Worm (Caenorhabditis elegans) whole organism, young adult: ENCODE data around the gene kat-1.

ENCODE experiments used
- B0261.1 ChIP-seq: sonication (generic microtip); optimal IDR thresholded peaks from 2 replicates; lab custom pipeline; 2016; ENCODE audit warnings: mild to moderate bottlenecking, missing genetic modification characterization, moderate library complexity, missing compliant biosample characterization
- F23B12.7 ChIP-seq: sonication (generic microtip); optimal IDR thresholded peaks from 2 replicates; lab custom pipeline; 2017; ENCODE audit warnings: missing genetic modification characterization, mild to moderate bottlenecking, missing compliant biosample characterization, antibody characterized with exemption, moderate library complexity; ENCODE audit not compliant: insufficient read depth
- F33H1.4 ChIP-seq: fragments of 200-800 bp; sonication (Bioruptor generic); IDR thresholded peaks from 2 replicates; pipeline ENCODE4 v1.3.6; 2022; ENCODE audit warnings: missing genetic modification reagents, missing genetic modification characterization, missing compliant biosample characterization
- F49E8.2 ChIP-seq: sonication (generic microtip); optimal IDR thresholded peaks from 3 replicates; lab custom pipeline; 2017; ENCODE audit warnings: missing genetic modification characterization, mild to moderate bottlenecking, missing compliant biosample characterization, antibody characterized with exemption, moderate library complexity; ENCODE audit not compliant: insufficient read depth
- F52B5.7 ChIP-seq: sonication (generic microtip); optimal IDR thresholded peaks from 2 replicates; lab custom pipeline; 2016; ENCODE audit warnings: mild to moderate bottlenecking, missing genetic modification characterization, missing compliant biosample characterization
- K12H6.12 ChIP-seq: fragments of 200-800 bp; sonication (Bioruptor generic); optimal IDR thresholded peaks from 2 replicates; lab custom pipeline; 2018; ENCODE audit warnings: mild to moderate bottlenecking, missing genetic modification characterization, missing compliant biosample characterization
- Y53F4B.3 ChIP-seq: fragments of 200-800 bp; sonication (Bioruptor generic); IDR thresholded peaks from 2 replicates; pipeline ENCODE4 v1.3.6; 2022; ENCODE audit warnings: missing genetic modification reagents, missing genetic modification characterization, missing compliant biosample characterization
- Y53G8AR.9 ChIP-seq: fragments of 200-800 bp; sonication (Bioruptor generic); conservative IDR thresholded peaks from 2 replicates; pipeline ENCODE4 v1.3.6; 2022; ENCODE audit warnings: missing genetic modification reagents, missing genetic modification characterization, missing compliant biosample characterization
- Y67H2A.10 ChIP-seq: fragments of 200-800 bp; sonication (Bioruptor generic); conservative IDR thresholded peaks from 2 replicates; pipeline ENCODE4 v1.3.6; 2022; ENCODE audit warnings: missing genetic modification reagents, missing genetic modification characterization, missing compliant biosample characterization
- ZK185.1 ChIP-seq: sonication (generic microtip); optimal IDR thresholded peaks from 2 replicates; lab custom pipeline; 2016; ENCODE audit warnings: mild to moderate bottlenecking, missing genetic modification characterization, missing compliant biosample characterization; ENCODE audit not compliant: poor library complexity, severe bottlenecking
- aptf-3 ChIP-seq: fragments of 200-800 bp; sonication (Bioruptor generic); IDR thresholded peaks from 2 replicates; pipeline ENCODE4 v1.3.6; 2022; ENCODE audit warnings: missing genetic modification characterization, missing compliant biosample characterization
- attf-3 ChIP-seq: fragments of 200-800 bp; sonication (Bioruptor generic); conservative IDR thresholded peaks from 2 replicates; pipeline ENCODE4 v1.3.6; 2022; ENCODE audit warnings: missing genetic modification reagents, missing genetic modification characterization, missing compliant biosample characterization
- bed-1 ChIP-seq: fragments of 200-800 bp; sonication (Bioruptor generic); IDR thresholded peaks from 2 replicates; pipeline ENCODE4 v1.3.6; 2022; ENCODE audit warnings: missing genetic modification reagents, missing genetic modification characterization, missing compliant biosample characterization
- ceh-27 ChIP-seq: fragments of 200-800 bp; sonication (Bioruptor generic); optimal IDR thresholded peaks from 2 replicates; lab custom pipeline; 2018; ENCODE audit warnings: mild to moderate bottlenecking, missing genetic modification characterization, moderate library complexity, missing compliant biosample characterization
- ceh-91 ChIP-seq: fragments of 200-800 bp; sonication (Bioruptor generic); IDR thresholded peaks from 2 replicates; pipeline ENCODE4 v1.3.6; 2022; ENCODE audit warnings: missing genetic modification reagents, missing genetic modification characterization, missing compliant biosample characterization
- dpl-1 ChIP-seq: fragments of 150-350 bp; optimal IDR thresholded peaks from 2 replicates; lab custom pipeline; 2014; ENCODE audit warnings: missing biosample characterization, missing genetic modification reagents, missing genetic modification characterization
- efl-1 ChIP-seq: fragments of 150-350 bp; optimal IDR thresholded peaks from 2 replicates; lab custom pipeline; 2014; ENCODE audit warnings: missing biosample characterization, missing genetic modification reagents, missing genetic modification characterization
- egrh-3 ChIP-seq: fragments of 200-800 bp; sonication (Bioruptor generic); IDR thresholded peaks from 2 replicates; pipeline ENCODE4 v1.3.6; 2022; ENCODE audit warnings: missing genetic modification reagents, missing genetic modification characterization, missing compliant biosample characterization
- him-1 ChIP-seq: sonication (generic microtip); optimal IDR thresholded peaks from 2 replicates; lab custom pipeline; 2016; ENCODE audit warnings: missing genotype, missing genetic modification reagents, missing genetic modification characterization, missing compliant biosample characterization
- let-526 ChIP-seq: fragments of 200-800 bp; sonication (Bioruptor generic); IDR thresholded peaks from 2 replicates; pipeline ENCODE4 v1.3.6; 2022; ENCODE audit warnings: missing genetic modification reagents, missing genetic modification characterization, missing compliant biosample characterization
- lin-35 ChIP-seq, 3 experiments: fragments of 150-350 bp in 2 of 3; sonication (generic microtip) in 1 of 3; optimal IDR thresholded peaks; 2 replicates each; lab custom pipeline; 2014 to 2018; ENCODE audit warnings: missing biosample characterization in 3 of 3, missing genetic modification characterization in 3 of 3, missing genetic modification reagents in 3 of 3
- lsl-1 ChIP-seq: fragments of 200-800 bp; sonication (Bioruptor generic); optimal IDR thresholded peaks from 2 replicates; lab custom pipeline; 2018; ENCODE audit warnings: mild to moderate bottlenecking, missing genetic modification characterization, moderate library complexity, missing compliant biosample characterization
- madf-6 ChIP-seq: fragments of 200-800 bp; sonication (Bioruptor generic); IDR thresholded peaks from 2 replicates; pipeline ENCODE4 v1.3.6; 2022; ENCODE audit warnings: missing genetic modification reagents, missing genetic modification characterization, missing compliant biosample characterization
- madf-8 ChIP-seq: fragments of 200-800 bp; sonication (Bioruptor generic); conservative IDR thresholded peaks from 2 replicates; pipeline ENCODE4 v1.3.6; 2022; ENCODE audit warnings: missing genetic modification reagents, missing genetic modification characterization, missing compliant biosample characterization
- nhr-80 ChIP-seq: sonication (generic microtip); optimal IDR thresholded peaks from 2 replicates; lab custom pipeline; 2016; ENCODE audit warnings: missing genetic modification characterization, missing compliant biosample characterization
- pbrm-1 ChIP-seq: fragments of 200-800 bp; sonication (Bioruptor generic); IDR thresholded peaks from 2 replicates; pipeline ENCODE4 v1.3.6; 2022; ENCODE audit warnings: missing genetic modification reagents, missing genetic modification characterization, missing compliant biosample characterization
- repo-1 ChIP-seq: sonication (generic microtip); optimal IDR thresholded peaks from 2 replicates; lab custom pipeline; 2017; ENCODE audit warnings: mild to moderate bottlenecking, missing genetic modification characterization, missing compliant biosample characterization
- snpc-1.3 ChIP-seq: sonication (generic microtip); optimal IDR thresholded peaks from 2 replicates; lab custom pipeline; 2017; ENCODE audit warnings: missing genetic modification characterization, mild to moderate bottlenecking, missing compliant biosample characterization, antibody characterized with exemption, moderate library complexity, missing genotype, missing genetic modification reagents; ENCODE audit not compliant: insufficient read depth
- sptf-2 ChIP-seq: fragments of 200-800 bp; sonication (Bioruptor generic); optimal IDR thresholded peaks from 2 replicates; lab custom pipeline; 2018; ENCODE audit warnings: mild to moderate bottlenecking, missing genetic modification characterization, missing compliant biosample characterization
- tbx-9 ChIP-seq: sonication (generic microtip); optimal IDR thresholded peaks from 2 replicates; lab custom pipeline; 2016; ENCODE audit warnings: borderline replicate concordance, missing genetic modification characterization, inconsistent platforms, missing compliant biosample characterization
- unc-130 ChIP-seq: sonication (generic microtip); optimal IDR thresholded peaks from 2 replicates; lab custom pipeline; 2016; ENCODE audit warnings: missing genetic modification reagents, missing genetic modification characterization, missing compliant biosample characterization
- xnd-1 ChIP-seq: sonication (generic microtip); optimal IDR thresholded peaks from 2 replicates; lab custom pipeline; 2016; ENCODE audit warnings: missing genotype, missing genetic modification reagents, missing genetic modification characterization, missing compliant biosample characterization
- zim-3 ChIP-seq: sonication (generic microtip); optimal IDR thresholded peaks from 2 replicates; lab custom pipeline; 2017; ENCODE audit warnings: mild to moderate bottlenecking, missing genetic modification characterization, moderate library complexity, missing compliant biosample characterization
- ztf-25 ChIP-seq: fragments of 200-800 bp; sonication (Bioruptor generic); IDR thresholded peaks from 2 replicates; pipeline ENCODE4 v1.3.6; 2022; ENCODE audit warnings: missing genetic modification reagents, missing genetic modification characterization, missing compliant biosample characterization
- ztf-28 ChIP-seq: fragments of 200-800 bp; sonication (Bioruptor generic); IDR thresholded peaks from 2 replicates; pipeline ENCODE4 v1.3.6; 2022; ENCODE audit warnings: missing genetic modification reagents, missing genetic modification characterization, missing compliant biosample characterization

kat-1 gene

ce11 chrII:7065391-7065790 lies 8.2 kb upstream of the kat-1 start, which contains the start of gene nos-2:
nos-2 (plus strand) TSS chrII:7065618.
- TF ChIP-seq madf-6 (GFP tag; lab: Robert Waterston, UW): peak; percentile 85
- peak; percentile 79 for TF ChIP-seq efl-1 (GFP tag; lab: Kevin White, UChicago)
- TF ChIP-seq lin-35 (GFP tag; optimal IDR thresholded peaks at IDR 0.05; lab: Kevin White, UChicago): no peak
- peak; percentile 65 for TF ChIP-seq madf-8
- TF ChIP-seq F33H1.4 (GFP tag; lab: Robert Waterston, UW): peak; percentile 16; the same call in 1 of the 2 replicates
- TF ChIP-seq dpl-1 (GFP tag; lab: Kevin White, UChicago): peak; percentile 32
- no peak for TF ChIP-seq pbrm-1
- TF ChIP-seq lsl-1 (GFP tag; lab: Kevin White, UChicago): peak; percentile 30
- TF ChIP-seq sptf-2 (GFP tag; lab: Kevin White, UChicago): no peak
- TF ChIP-seq ceh-27: no peak
- peak; percentile 60 for TF ChIP-seq xnd-1 (tag; lab: Kevin White, UChicago)
- TF ChIP-seq unc-130 (GFP tag; lab: Kevin White, UChicago): no peak
- 0 out of 2 replicates have a peak, but pooled peaks have one; percentile 9 for TF ChIP-seq ceh-91 (GFP tag; lab: Robert Waterston, UW)
- TF ChIP-seq ZK185.1 (tag; lab: Kevin White, UChicago): no peak

- TF ChIP-seq Y53F4B.3 (no peak), aptf-3 (GFP tag; lab: Robert Waterston, UW) (no peak), snpc-1.3 (tag; lab: Kevin White, UChicago) (peak; percentile 1), F49E8.2 (tag; lab: Kevin White, UChicago) (peak; percentile 14), F52B5.7 (tag; lab: Kevin White, UChicago) (no peak), Y67H2A.10 (GFP tag; lab: Robert Waterston, UW) (no peak), B0261.1 (tag; lab: Kevin White, UChicago) (no peak), ztf-25 (no peak), zim-3 (tag; lab: Kevin White, UChicago) (no peak), madf-6 (GFP tag; lab: Robert Waterston, UW) (peak; percentile 24; the same call in 1 of the 2 replicates), sptf-2 (GFP tag; lab: Kevin White, UChicago) (no peak), Y53G8AR.9 (0 out of 2 replicates have a peak, but pooled peaks have one; percentile 17), him-1 (tag; lab: Kevin White, UChicago) (peak; percentile 10)
Observed at ce11 chrII:7069866-7070265, 3.7 kb upstream of the kat-1 start, which contains the start of gene him-14. him-14 (minus strand) TSS chrII:7069966.

- TF ChIP-seq let-526 (GFP tag; lab: Robert Waterston, UW) (no peak), bed-1 (GFP tag; lab: Robert Waterston, UW) (0 out of 2 replicates have a peak, but pooled peaks have one; percentile 16), K12H6.12 (tag; lab: Kevin White, UChicago) (no peak), ztf-28 (no peak)
Observed at ce11 chrII:7070434-7070833, 3.2 kb upstream of the kat-1 start.

ce11 chrII:7072315-7072589 lies 1.4 kb upstream of the kat-1 start, which contains the start of gene kars-1:
kars-1 (minus strand) TSS chrII:7072415.
- TF ChIP-seq egrh-3 (no peak), repo-1 (tag; lab: Kevin White, UChicago) (no peak), F23B12.7 (tag; lab: Kevin White, UChicago) (no peak), nhr-80 (tag; lab: Kevin White, UChicago) (no peak), attf-3 (GFP tag; lab: Robert Waterston, UW) (no peak), xnd-1 (tag; lab: Kevin White, UChicago) (no peak), tbx-9 (tag; lab: Kevin White, UChicago) (no peak)
- TF ChIP-seq, all 124 proteins: peak for 0
